Fruit fly (Drosophila melanogaster) whole organism, prepupa: ENCODE measurements around the gene Cyp303a1.

ENCODE experiments used
- Blimp-1 ChIP-seq: fragments of 200-800 bp; sonication (Bioruptor generic); optimal IDR thresholded peaks from 3 replicates; lab custom pipeline; 2017; ENCODE audit warnings: missing biosample characterization, missing genetic modification characterization, mild to moderate bottlenecking, moderate library complexity, missing genetic modification reagents
- CG10631 ChIP-seq: fragments of 200-800 bp; sonication (Bioruptor generic); optimal IDR thresholded peaks from 2 replicates; lab custom pipeline; 2016; ENCODE audit warnings: missing biosample characterization, missing genetic modification characterization
- CG10669 ChIP-seq: fragments of 200-800 bp; sonication (Bioruptor generic); optimal IDR thresholded peaks from 3 replicates; lab custom pipeline; 2018; ENCODE audit warnings: missing biosample characterization, mild to moderate bottlenecking, missing genetic modification characterization, moderate library complexity
- CG11294 ChIP-seq: fragments of 200-800 bp; sonication (Bioruptor generic); IDR thresholded peaks from 2 replicates; pipeline ENCODE4 v1.3.6; 2022; ENCODE audit warnings: missing biosample characterization, missing genetic modification characterization
- CG11762 ChIP-seq: fragments of 200-800 bp; sonication (Bioruptor generic); optimal IDR thresholded peaks from 3 replicates; lab custom pipeline; 2016; ENCODE audit warnings: missing biosample characterization, missing genetic modification characterization; ENCODE audit not compliant: insufficient read depth
- CG11902 ChIP-seq: fragments of 200-800 bp; sonication (Bioruptor generic); optimal IDR thresholded peaks from 3 replicates; lab custom pipeline; 2016; ENCODE audit warnings: missing biosample characterization, missing genetic modification characterization
- CG15336 ChIP-seq: fragments of 200-800 bp; sonication (Bioruptor generic); IDR thresholded peaks from 2 replicates; pipeline ENCODE4 v1.3.6; 2022; ENCODE audit warnings: missing biosample characterization, missing genetic modification characterization
- CG1621 ChIP-seq: fragments of 200-800 bp; sonication (Bioruptor generic); optimal IDR thresholded peaks from 3 replicates; lab custom pipeline; 2018; ENCODE audit warnings: missing biosample characterization, mild to moderate bottlenecking, missing genetic modification characterization
- CG16779 ChIP-seq: fragments of 200-800 bp; sonication (Bioruptor generic); optimal IDR thresholded peaks from 3 replicates; lab custom pipeline; 2017; ENCODE audit warnings: missing biosample characterization, mild to moderate bottlenecking, missing genetic modification characterization
- CG3032 ChIP-seq: fragments of 200-800 bp; optimal IDR thresholded peaks from 2 replicates; lab custom pipeline; 2019; ENCODE audit warnings: missing biosample characterization, mild to moderate bottlenecking, missing genetic modification characterization, moderate library complexity
- CG31627 ChIP-seq: fragments of 200-800 bp; sonication (Bioruptor generic); optimal IDR thresholded peaks from 3 replicates; lab custom pipeline; 2016; ENCODE audit warnings: missing biosample characterization, missing genetic modification characterization
- CG32006 ChIP-seq: fragments of 200-800 bp; sonication (Bioruptor generic); optimal IDR thresholded peaks from 3 replicates; lab custom pipeline; 2017; ENCODE audit warnings: missing biosample characterization, mild to moderate bottlenecking, missing genetic modification characterization
- CG34406 ChIP-seq: fragments of 200-800 bp; sonication (Bioruptor generic); optimal IDR thresholded peaks from 3 replicates; lab custom pipeline; 2016; ENCODE audit warnings: missing biosample characterization, missing genetic modification characterization
- CG3919 ChIP-seq: fragments of 200-800 bp; sonication (Bioruptor generic); optimal IDR thresholded peaks from 3 replicates; lab custom pipeline; 2016; ENCODE audit warnings: missing biosample characterization, missing genetic modification characterization
- CG4318 ChIP-seq: fragments of 200-800 bp; sonication (Bioruptor generic); optimal IDR thresholded peaks from 3 replicates; lab custom pipeline; 2017; ENCODE audit warnings: missing biosample characterization, mild to moderate bottlenecking, missing genetic modification characterization
- CG6163 ChIP-seq: fragments of 200-800 bp; sonication (Bioruptor generic); IDR thresholded peaks from 3 replicates; pipeline ENCODE4 v1.3.6; 2022; ENCODE audit warnings: missing biosample characterization, missing genetic modification characterization
- CG6276 ChIP-seq: fragments of 200-800 bp; sonication (Bioruptor generic); optimal IDR thresholded peaks from 2 replicates; lab custom pipeline; 2017; ENCODE audit warnings: missing biosample characterization, mild to moderate bottlenecking, missing genetic modification characterization
- CG6854 ChIP-seq: fragments of 200-800 bp; sonication (Bioruptor generic); optimal IDR thresholded peaks from 2 replicates; lab custom pipeline; 2017; ENCODE audit warnings: missing biosample characterization, mild to moderate bottlenecking, missing genetic modification characterization
- CG7368 ChIP-seq: fragments of 200-800 bp; sonication (Bioruptor generic); optimal IDR thresholded peaks from 3 replicates; lab custom pipeline; 2016; ENCODE audit warnings: missing biosample characterization, missing genetic modification characterization
- CG8119 ChIP-seq: fragments of 200-800 bp; sonication (Bioruptor generic); IDR thresholded peaks from 3 replicates; pipeline ENCODE4 v1.3.6; 2022; ENCODE audit warnings: missing biosample characterization, missing genetic modification characterization
- CG8632 ChIP-seq: fragments of 200-800 bp; sonication (Bioruptor generic); optimal IDR thresholded peaks from 3 replicates; lab custom pipeline; 2016; ENCODE audit warnings: missing biosample characterization, missing genetic modification characterization
- CG9139 ChIP-seq: fragments of 200-800 bp; sonication (Bioruptor generic); optimal IDR thresholded peaks from 3 replicates; lab custom pipeline; 2017; ENCODE audit warnings: missing biosample characterization, mild to moderate bottlenecking, missing genetic modification characterization
- Eip75B ChIP-seq: fragments of 200-800 bp; sonication (Bioruptor generic); optimal IDR thresholded peaks from 3 replicates; lab custom pipeline; 2016; ENCODE audit warnings: missing biosample characterization, missing genetic modification characterization
- Eip78C ChIP-seq: fragments of 200-800 bp; sonication (Bioruptor generic); peaks from one replicate; lab custom pipeline; 2016; ENCODE audit warnings: missing biosample characterization, missing genetic modification characterization
- Eip93F ChIP-seq: fragments of 200-800 bp; sonication (Bioruptor generic); optimal IDR thresholded peaks from 2 replicates; lab custom pipeline; 2016; ENCODE audit warnings: missing biosample characterization, mild to moderate bottlenecking, missing genetic modification characterization
- Ets21C ChIP-seq: fragments of 200-800 bp; sonication (Bioruptor generic); optimal IDR thresholded peaks from 3 replicates; lab custom pipeline; 2016; ENCODE audit warnings: missing biosample characterization, missing genetic modification characterization
- Ets96B ChIP-seq: fragments of 200-800 bp; optimal IDR thresholded peaks from 2 replicates; lab custom pipeline; 2019; ENCODE audit warnings: missing biosample characterization, mild to moderate bottlenecking, missing genetic modification characterization, moderate library complexity
- Gug ChIP-seq: fragments of 200-800 bp; sonication (Bioruptor generic); IDR thresholded peaks from 2 replicates; pipeline ENCODE4 v1.3.6; 2022; ENCODE audit warnings: missing biosample characterization, missing genetic modification characterization
- Hr38 ChIP-seq: sonication (Bioruptor generic); optimal IDR thresholded peaks from 2 replicates; lab custom pipeline; 2016; ENCODE audit warnings: missing biosample characterization, missing genetic modification characterization
- Hr39 ChIP-seq: fragments of 200-800 bp; sonication (Bioruptor generic); optimal IDR thresholded peaks from 2 replicates; lab custom pipeline; 2016; ENCODE audit warnings: missing biosample characterization, missing genetic modification characterization
- Hr4 ChIP-seq: fragments of 200-800 bp; sonication (Bioruptor generic); optimal IDR thresholded peaks from 3 replicates; lab custom pipeline; 2016; ENCODE audit warnings: missing biosample characterization, missing genetic modification characterization
- OdsH ChIP-seq: fragments of 200-800 bp; sonication (Bioruptor generic); optimal IDR thresholded peaks from 3 replicates; lab custom pipeline; 2016; ENCODE audit warnings: missing biosample characterization, missing genetic modification characterization
- Sox102F ChIP-seq: fragments of 200-800 bp; sonication (Bioruptor generic); optimal IDR thresholded peaks from 2 replicates; lab custom pipeline; 2016; ENCODE audit warnings: missing biosample characterization, mild to moderate bottlenecking, missing genetic modification characterization
- Sox14 ChIP-seq: fragments of 200-800 bp; sonication (Bioruptor generic); optimal IDR thresholded peaks from 3 replicates; lab custom pipeline; 2016; ENCODE audit warnings: missing biosample characterization, missing genetic modification characterization
- Sox15 ChIP-seq: fragments of 200-800 bp; sonication (Bioruptor generic); optimal IDR thresholded peaks from 3 replicates; lab custom pipeline; 2016; ENCODE audit warnings: missing biosample characterization, missing genetic modification characterization
- achi ChIP-seq: fragments of 200-800 bp; sonication (Bioruptor generic); optimal IDR thresholded peaks from 3 replicates; lab custom pipeline; 2016; ENCODE audit warnings: missing biosample characterization, missing genetic modification characterization
- acj6 ChIP-seq: fragments of 200-800 bp; sonication (Bioruptor generic); optimal IDR thresholded peaks from 3 replicates; lab custom pipeline; 2016; ENCODE audit warnings: missing biosample characterization, missing genetic modification characterization
- cyc ChIP-seq: fragments of 200-800 bp; sonication (Bioruptor generic); optimal IDR thresholded peaks from 3 replicates; lab custom pipeline; 2016; ENCODE audit warnings: missing biosample characterization, missing genetic modification characterization
- dsx ChIP-seq: fragments of 200-800 bp; optimal IDR thresholded peaks from 3 replicates; lab custom pipeline; 2019; ENCODE audit warnings: missing biosample characterization, mild to moderate bottlenecking, missing genetic modification characterization, moderate library complexity; ENCODE audit not compliant: poor library complexity, severe bottlenecking
- eg ChIP-seq: fragments of 200-800 bp; sonication (Bioruptor generic); IDR thresholded peaks from 3 replicates; pipeline ENCODE4 v1.3.6; 2022; ENCODE audit warnings: missing biosample characterization, missing genetic modification characterization
- esn ChIP-seq: fragments of 200-800 bp; sonication (Bioruptor generic); optimal IDR thresholded peaks from 2 replicates; lab custom pipeline; 2016; ENCODE audit warnings: missing biosample characterization, mild to moderate bottlenecking, missing genetic modification characterization, moderate library complexity
- fd59A ChIP-seq: fragments of 200-800 bp; sonication (Bioruptor generic); optimal IDR thresholded peaks from 2 replicates; lab custom pipeline; 2017; ENCODE audit warnings: missing biosample characterization, mild to moderate bottlenecking, missing genetic modification characterization, missing genetic modification reagents
- fd85E ChIP-seq: fragments of 200-800 bp; sonication (Bioruptor generic); optimal IDR thresholded peaks from 3 replicates; lab custom pipeline; 2016; ENCODE audit warnings: missing biosample characterization, missing genetic modification characterization
- fkh ChIP-seq: fragments of 200-800 bp; sonication (Bioruptor generic); optimal IDR thresholded peaks from 3 replicates; lab custom pipeline; 2017; ENCODE audit warnings: missing biosample characterization, mild to moderate bottlenecking, missing genetic modification characterization, moderate library complexity
- lz ChIP-seq: fragments of 200-800 bp; sonication (Bioruptor generic); optimal IDR thresholded peaks from 3 replicates; lab custom pipeline; 2016; ENCODE audit warnings: missing biosample characterization, missing genetic modification characterization
- net ChIP-seq: fragments of 200-800 bp; sonication (Bioruptor generic); optimal IDR thresholded peaks from 3 replicates; lab custom pipeline; 2016; ENCODE audit warnings: missing biosample characterization, missing genetic modification characterization
- salr ChIP-seq, 2 experiments: fragments of 200-800 bp; sonication (Bioruptor generic); optimal IDR thresholded peaks; 3 replicates each; lab custom pipeline; 2016 to 2018; ENCODE audit warnings: missing biosample characterization in 2 of 2, missing genetic modification characterization in 2 of 2, mild to moderate bottlenecking in 1 of 2
- ss ChIP-seq, 2 experiments: fragments of 200-800 bp; sonication (Bioruptor generic); optimal IDR thresholded peaks; 2 replicates in 1 of 2; 3 replicates in 1 of 2; lab custom pipeline; 2017 to 2018; ENCODE audit warnings: mild to moderate bottlenecking in 2 of 2, missing biosample characterization in 2 of 2, missing genetic modification characterization in 2 of 2, moderate library complexity in 1 of 2
- svp ChIP-seq: fragments of 200-800 bp; sonication (Bioruptor generic); peaks from one replicate; lab custom pipeline; 2016; ENCODE audit warnings: missing biosample characterization, missing genetic modification characterization
- topi ChIP-seq: fragments of 200-800 bp; sonication (Bioruptor generic); optimal IDR thresholded peaks from 3 replicates; lab custom pipeline; 2016; ENCODE audit warnings: missing biosample characterization, missing genetic modification characterization
- vri ChIP-seq: fragments of 200-800 bp; sonication (Bioruptor generic); optimal IDR thresholded peaks from 3 replicates; lab custom pipeline; 2016; ENCODE audit warnings: missing biosample characterization, mild to moderate bottlenecking, missing genetic modification characterization

The Cyp303a1 gene

dm6 chr2L:16285692-16286359 is 8.2 kb upstream of the Cyp303a1 start:
- peak; percentile 93 for TF ChIP-seq Sox102F (GFP tag; lab: Kevin White, UChicago)
- no peak for TF ChIP-seq CG6163 (GFP tag; lab: Robert Waterston, UW)
- peak; percentile 97 for TF ChIP-seq Eip78C (GFP tag; lab: Kevin White, UChicago)
- TF ChIP-seq fd59A (GFP tag; lab: Kevin White, UChicago), result peak; percentile 72
- TF ChIP-seq CG10631, result peak; percentile 87
- peak; percentile 87 for TF ChIP-seq CG3032 (tag; lab: Kevin White, UChicago)
- peak; percentile 83 for TF ChIP-seq Eip75B (GFP tag; lab: Kevin White, UChicago)
- TF ChIP-seq achi (GFP tag; lab: Kevin White, UChicago), result peak; percentile 83
- TF ChIP-seq Sox15 (GFP tag; lab: Kevin White, UChicago), result peak; percentile 83
- TF ChIP-seq CG31627, result peak; percentile 94
- peak; percentile 92 for TF ChIP-seq cyc
- peak; percentile 84 for TF ChIP-seq CG11762 (GFP tag; lab: Kevin White, UChicago)
- TF ChIP-seq topi (GFP tag; lab: Kevin White, UChicago), result peak; percentile 92
- peak; percentile 85 for TF ChIP-seq CG8632 (GFP tag; lab: Kevin White, UChicago)
- no peak for TF ChIP-seq fd85E (GFP tag; lab: Kevin White, UChicago)
- peak; percentile 38 to 79 for TF ChIP-seq salr (GFP tag; optimal IDR thresholded peaks at IDR 0.05; lab: Kevin White, UChicago)
- peak; percentile 88 for TF ChIP-seq CG3919 (GFP tag; lab: Kevin White, UChicago)
- TF ChIP-seq lz, result peak; percentile 90
- TF ChIP-seq Blimp-1 (GFP tag; lab: Kevin White, UChicago), result peak; percentile 71
- TF ChIP-seq eg (GFP tag; lab: Robert Waterston, UW), result no peak
- TF ChIP-seq CG32006, result peak; percentile 83
- peak; percentile 91 for TF ChIP-seq Sox14 (GFP tag; lab: Kevin White, UChicago)
- no peak for TF ChIP-seq CG15336 (GFP tag; lab: Robert Waterston, UW)
- no peak for TF ChIP-seq CG11294 (GFP tag; lab: Robert Waterston, UW)
- TF ChIP-seq CG10669, result peak; percentile 87
- TF ChIP-seq Eip93F, result peak; percentile 82
- peak; percentile 87 for TF ChIP-seq Hr4 (GFP tag; lab: Kevin White, UChicago)
- TF ChIP-seq CG11902 (GFP tag; lab: Kevin White, UChicago), result peak; percentile 89
- TF ChIP-seq CG4318 (GFP tag; lab: Kevin White, UChicago), result peak; percentile 63
- TF ChIP-seq Ets96B (tag; lab: Kevin White, UChicago), result peak; percentile 86
- TF ChIP-seq fkh (GFP tag; lab: Kevin White, UChicago), result peak; percentile 22
- TF ChIP-seq CG16779, result peak; percentile 50
- no peak for TF ChIP-seq Gug
- peak; percentile 70 for TF ChIP-seq CG6276 (GFP tag; lab: Kevin White, UChicago)
- TF ChIP-seq CG8119, result no peak
- TF ChIP-seq Hr39, result peak; percentile 94
- TF ChIP-seq esn (GFP tag; lab: Kevin White, UChicago), result peak; percentile 94
- TF ChIP-seq ss (GFP tag; optimal IDR thresholded peaks at IDR 0.05; lab: Kevin White, UChicago), result peak in 1 of 2 experiments; percentile 70
- peak; percentile 31 for TF ChIP-seq CG9139 (GFP tag; lab: Kevin White, UChicago)
- TF ChIP-seq CG7368 (GFP tag; lab: Kevin White, UChicago), result peak; percentile 93
- TF ChIP-seq CG34406 (GFP tag; lab: Kevin White, UChicago), result peak; percentile 86
- TF ChIP-seq dsx, result peak; percentile 75
- TF ChIP-seq Hr38, result no peak
- peak; percentile 85 for TF ChIP-seq vri
- TF ChIP-seq net (GFP tag; lab: Kevin White, UChicago), result peak; percentile 86
- peak; percentile 83 for TF ChIP-seq CG1621 (tag; lab: Kevin White, UChicago)
- TF ChIP-seq Ets21C, result peak; percentile 87
- TF ChIP-seq OdsH (GFP tag; lab: Kevin White, UChicago), result peak; percentile 91
- peak; percentile 95 for TF ChIP-seq svp (GFP tag; lab: Kevin White, UChicago)
- peak; percentile 88 for TF ChIP-seq acj6 (GFP tag; lab: Kevin White, UChicago)
- TF ChIP-seq CG6854 (GFP tag; lab: Kevin White, UChicago), result peak; percentile 55
